Fruit fly (Drosophila melanogaster) Kc167 (cell line): Measurements from ENCODE around the gene tgy.

Experiments used
- Myc ChIP-seq: fragments of >200 bp; optimal IDR thresholded peaks from 2 replicates; lab custom pipeline; 2017; ENCODE audit warnings: missing external identifiers
- Sin3A ChIP-seq: fragments of >200 bp; optimal IDR thresholded peaks from 2 replicates; lab custom pipeline; 2018; ENCODE audit warnings: missing external identifiers
- h ChIP-seq: fragments of >200 bp; optimal IDR thresholded peaks from 3 replicates; lab custom pipeline; 2018; ENCODE audit warnings: missing external identifiers
- ttk ChIP-seq: sonication (Bioruptor generic); optimal IDR thresholded peaks from 2 replicates; lab custom pipeline; 2017; ENCODE audit warnings: missing external identifiers

- no peak for TF ChIP-seq h (lab: Kevin White, UChicago)
- TF ChIP-seq Myc (lab: Kevin White, UChicago): no peak
- no peak for TF ChIP-seq Sin3A
- TF ChIP-seq ttk (lab: Kevin White, UChicago): no peak
These were observed 17.8 kb upstream of the tgy start for dm6 chrX:19144785-19145422.
